Worm (Caenorhabditis elegans): ENCODE measurements around the gene sri-73.

DNA sequence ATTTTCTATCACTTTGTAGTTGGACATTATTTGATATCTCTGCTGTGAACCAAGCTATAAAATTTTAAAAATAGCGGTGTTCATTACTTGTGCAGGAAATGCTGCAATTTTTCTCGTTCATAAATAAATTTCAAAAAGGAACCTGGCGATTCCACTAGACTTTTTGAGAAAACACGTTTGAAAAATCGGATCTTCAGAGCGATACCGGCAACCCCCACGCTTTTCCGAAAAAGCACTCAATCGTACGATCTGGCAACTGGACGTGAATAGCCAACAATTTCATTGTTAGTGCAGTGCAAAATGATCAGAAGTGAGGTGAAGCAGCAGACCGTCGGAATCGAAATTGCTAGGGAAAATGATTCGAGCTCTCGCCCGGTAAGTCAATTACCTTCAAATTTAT lies 15.7 kb upstream of the sri-73 start, which contains the start of gene nstp-7:
- TF ChIP-seq tbx-2 (tag; optimal IDR thresholded peaks at IDR 0.05) (no peak), elt-2 (tag; optimal IDR thresholded peaks at IDR 0.05) (no peak), sox-4 (tag; optimal IDR thresholded peaks at IDR 0.05) (no peak), lin-11 (tag; optimal IDR thresholded peaks at IDR 0.05) (no peak)
